Fruit fly (Drosophila melanogaster): Measurements from ENCODE around the gene mbo.
A peak's percentile ranks its signal among the peaks of the same experiment; 100 is the strongest.

The mbo gene

DNA sequence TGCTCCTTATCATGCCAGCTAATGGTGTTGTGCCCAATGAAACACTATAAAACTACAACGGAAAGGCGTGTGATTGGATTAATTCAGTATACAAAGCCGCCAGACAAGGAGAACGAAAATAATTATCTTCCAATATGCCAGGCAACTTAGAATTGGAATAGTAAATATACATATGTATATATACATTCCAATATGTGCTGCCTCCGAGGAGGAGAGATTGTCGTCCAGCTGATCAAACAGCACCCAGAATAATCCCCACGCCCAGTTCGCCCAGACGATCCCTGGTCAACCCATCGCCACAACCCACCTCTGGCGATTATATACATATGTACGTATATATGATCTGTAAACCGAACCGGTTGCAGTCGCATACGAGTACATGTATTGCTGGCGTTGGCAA is 22.4 kb upstream of the mbo start (continued):
- TF ChIP-seq CG16813 (GFP tag; IDR thresholded peaks at IDR 0.05; ENCODE audit: partially characterized antibody), result no peak
- peak in 1 of 3 experiments; percentile 17 for TF ChIP-seq lola (GFP tag; optimal IDR thresholded peaks at IDR 0.05)
- no peak for TF ChIP-seq H15 (GFP tag; IDR thresholded peaks at IDR 0.05)
- TF ChIP-seq Bgb (GFP tag; IDR thresholded peaks at IDR 0.05; ENCODE audit: partially characterized antibody), result no peak
- TF ChIP-seq CG10274 (GFP tag; optimal IDR thresholded peaks at IDR 0.05), result no peak
- TF ChIP-seq Trl (optimal IDR thresholded peaks at IDR 0.05), result no peak
- no peak for TF ChIP-seq Trl (GFP tag; optimal IDR thresholded peaks at IDR 0.05)
- no peak for TF ChIP-seq CG8478 (optimal IDR thresholded peaks at IDR 0.05)
- peak; percentile 15 for TF ChIP-seq Kr (GFP tag; optimal IDR thresholded peaks at IDR 0.05)
- TF ChIP-seq exex (tag; optimal IDR thresholded peaks at IDR 0.05), result peak; percentile 11
- no peak for TF ChIP-seq fd3F (GFP tag; optimal IDR thresholded peaks at IDR 0.05)
- no peak for TF ChIP-seq crol (GFP tag; IDR thresholded peaks at IDR 0.05)
- TF ChIP-seq CG18262 (tag; optimal IDR thresholded peaks at IDR 0.05), result no peak
- TF ChIP-seq slp2 (GFP tag; optimal IDR thresholded peaks at IDR 0.05), result no peak
- no peak for TF ChIP-seq CG17385 (GFP tag; optimal IDR thresholded peaks at IDR 0.05)
- no peak for TF ChIP-seq shn (GFP tag; optimal IDR thresholded peaks at IDR 0.05)
- TF ChIP-seq CG7928 (GFP tag; optimal IDR thresholded peaks at IDR 0.05), result no peak
- no peak for TF ChIP-seq al (GFP tag; IDR thresholded peaks at IDR 0.05)
- no peak for TF ChIP-seq row (GFP tag; IDR thresholded peaks at IDR 0.05)
- TF ChIP-seq fd96Cb (tag; optimal IDR thresholded peaks at IDR 0.05), result no peak
- TF ChIP-seq bab2 (GFP tag; optimal IDR thresholded peaks at IDR 0.05), result no peak
- TF ChIP-seq CG30431 (GFP tag; optimal IDR thresholded peaks at IDR 0.05), result no peak
- no peak for TF ChIP-seq Ets97D (GFP tag; optimal IDR thresholded peaks at IDR 0.05)
- no peak for TF ChIP-seq ind (GFP tag; optimal IDR thresholded peaks at IDR 0.05)
- TF ChIP-seq Gug (GFP tag; IDR thresholded peaks at IDR 0.05), result no peak
- no peak for TF ChIP-seq CG3847 (GFP tag; IDR thresholded peaks at IDR 0.05)
- no peak for TF ChIP-seq CG16779 (GFP tag; IDR thresholded peaks at IDR 0.05)
- no peak for TF ChIP-seq caup (GFP tag; optimal IDR thresholded peaks at IDR 0.05; ENCODE audit: severe bottlenecking)
- TF ChIP-seq org-1 (GFP tag; optimal IDR thresholded peaks at IDR 0.05), result no peak
- no peak for TF ChIP-seq cato (GFP tag; optimal IDR thresholded peaks at IDR 0.05; ENCODE audit: borderline replicate concordance)
- TF ChIP-seq CG1603 (tag; optimal IDR thresholded peaks at IDR 0.05), result no peak
- peak; percentile 39 for TF ChIP-seq Asciz (GFP tag; optimal IDR thresholded peaks at IDR 0.05)
- no peak for TF ChIP-seq Side (GFP tag; optimal IDR thresholded peaks at IDR 0.05)
- peak; percentile 16; the same call in 1 of the 2 replicates for TF ChIP-seq CG17328 (GFP tag; IDR thresholded peaks at IDR 0.05)
- TF ChIP-seq CG43689 (GFP tag; IDR thresholded peaks at IDR 0.05), result no peak
- no peak for TF ChIP-seq grau (tag; optimal IDR thresholded peaks at IDR 0.05)
- TF ChIP-seq zen (tag; optimal IDR thresholded peaks at IDR 0.05), result no peak
- peak; percentile 8 for TF ChIP-seq CG14710 (tag; optimal IDR thresholded peaks at IDR 0.05)
- TF ChIP-seq Lpt (GFP tag; optimal IDR thresholded peaks at IDR 0.05), result no peak
- TF ChIP-seq CG14014 (GFP tag; IDR thresholded peaks at IDR 0.05), result no peak
- TF ChIP-seq Med (GFP tag), result peak; percentile 35
- TF ChIP-seq Lim3 (GFP tag; IDR thresholded peaks at IDR 0.05), result no peak
- TF ChIP-seq CG9727 (GFP tag; optimal IDR thresholded peaks at IDR 0.05), result no peak
- TF ChIP-seq hbn (GFP tag; IDR thresholded peaks at IDR 0.05; ENCODE audit: partially characterized antibody), result no peak
- no peak for TF ChIP-seq D (optimal IDR thresholded peaks at IDR 0.05)
- TF ChIP-seq D (GFP tag; optimal IDR thresholded peaks at IDR 0.05), result peak; percentile 22
- TF ChIP-seq stc (GFP tag; IDR thresholded peaks at IDR 0.05), result no peak
- no peak for TF ChIP-seq Vsx1 (GFP tag; optimal IDR thresholded peaks at IDR 0.05)
- peak; percentile 49 for TF ChIP-seq CG33557 (GFP tag; optimal IDR thresholded peaks at IDR 0.05)
- no peak for TF ChIP-seq wor (GFP tag; IDR thresholded peaks at IDR 0.05)
- no peak for TF ChIP-seq ftz-f1 (GFP tag; optimal IDR thresholded peaks at IDR 0.05)
- TF ChIP-seq CG1529 (GFP tag; optimal IDR thresholded peaks at IDR 0.05), result peak; percentile 35
- no peak for TF ChIP-seq CG14441 (GFP tag; IDR thresholded peaks at IDR 0.05)
